Worm (Caenorhabditis elegans): ENCODE results near the gene cki-1.

cki-1 gene

ce11 chrII:7851480-7851879 lies 40.4 kb downstream of the cki-1 start:
- peak; percentile 62 for TF ChIP-seq pha-4 (tag; optimal IDR thresholded peaks at IDR 0.05)
- peak; percentile 75 for TF ChIP-seq egl-5 (tag; optimal IDR thresholded peaks at IDR 0.05)
- TF ChIP-seq elt-1 (tag; optimal IDR thresholded peaks at IDR 0.05), result no peak
- TF ChIP-seq elt-2 (tag; optimal IDR thresholded peaks at IDR 0.05), result peak; percentile 50
- no peak for TF ChIP-seq nhr-43 (tag; optimal IDR thresholded peaks at IDR 0.05; ENCODE audit: poor library complexity, severe bottlenecking)

DNA sequence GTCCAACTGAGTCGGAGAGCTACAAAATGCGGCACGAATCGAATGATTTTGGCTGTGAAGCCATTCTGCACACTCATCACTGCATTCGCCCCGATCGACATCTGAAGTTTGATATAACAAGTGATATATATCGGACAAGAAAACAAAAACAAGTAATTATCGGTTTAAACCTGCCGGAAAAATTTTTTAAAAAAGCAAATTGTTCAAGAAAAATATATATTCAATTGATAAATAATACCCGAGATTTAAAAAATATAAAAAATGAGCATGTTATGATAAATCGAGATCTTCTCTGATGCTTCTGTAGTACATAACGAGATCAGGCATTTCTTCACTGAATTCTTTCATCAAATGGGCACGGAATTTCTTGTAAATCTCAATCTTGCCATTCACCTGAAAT lies 42.6 kb downstream of the cki-1 start, which contains the start of gene T09A5.5:
Gene T09A5.5 (minus strand): TSS at position 101 of the 400 bp plus-strand sequence.
- TF ChIP-seq nhr-11 (tag; optimal IDR thresholded peaks at IDR 0.05), result no peak
- TF ChIP-seq nhr-23 (tag; optimal IDR thresholded peaks at IDR 0.05), result no peak
- TF ChIP-seq nhr-28 (tag; optimal IDR thresholded peaks at IDR 0.05), result no peak
- TF ChIP-seq nhr-77 (tag; optimal IDR thresholded peaks at IDR 0.05), result no peak
- TF ChIP-seq snpc-4 (tag; optimal IDR thresholded peaks at IDR 0.05), result no peak
- TF ChIP-seq mdl-1 (tag; optimal IDR thresholded peaks at IDR 0.05), result no peak
- no peak for TF ChIP-seq nhr-67 (tag; optimal IDR thresholded peaks at IDR 0.05)
- no peak for TF ChIP-seq nfya-1 (tag; optimal IDR thresholded peaks at IDR 0.05; ENCODE audit: insufficient read depth)

DNA sequence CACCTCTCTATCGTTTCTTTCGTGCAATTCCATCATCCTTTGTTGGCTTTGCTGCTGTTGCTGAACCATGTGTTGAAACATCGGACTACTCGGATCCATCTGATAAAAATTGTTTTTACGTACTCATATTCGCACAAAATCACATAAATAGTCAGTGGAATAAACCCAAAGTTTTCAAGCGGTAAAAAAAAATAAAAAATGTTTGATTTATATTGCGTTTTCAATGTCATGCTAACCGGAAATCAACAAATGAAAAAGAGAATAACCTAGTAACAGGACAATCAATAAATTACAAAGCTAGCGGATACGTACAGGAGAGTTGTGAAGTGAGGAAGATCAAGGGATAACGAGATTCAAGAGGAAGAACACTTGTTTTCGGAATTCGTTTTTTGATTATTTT lies 43.9 kb downstream of the cki-1 start, which contains the start of gene mdt-10:
Gene mdt-10 (minus strand): TSS at position 101 of the 400 bp plus-strand sequence.
- no peak for TF ChIP-seq ceh-82 (tag; optimal IDR thresholded peaks at IDR 0.05)
- no peak for TF ChIP-seq nhr-12 (tag; optimal IDR thresholded peaks at IDR 0.05)
- no peak for TF ChIP-seq mdl-1 (tag; optimal IDR thresholded peaks at IDR 0.05)
- TF ChIP-seq unc-62 (GFP tag; optimal IDR thresholded peaks at IDR 0.05), result no peak
- no peak for TF ChIP-seq lsy-12 (tag; optimal IDR thresholded peaks at IDR 0.05)
- TF ChIP-seq eor-1 (tag; optimal IDR thresholded peaks at IDR 0.05), result no peak

DNA sequence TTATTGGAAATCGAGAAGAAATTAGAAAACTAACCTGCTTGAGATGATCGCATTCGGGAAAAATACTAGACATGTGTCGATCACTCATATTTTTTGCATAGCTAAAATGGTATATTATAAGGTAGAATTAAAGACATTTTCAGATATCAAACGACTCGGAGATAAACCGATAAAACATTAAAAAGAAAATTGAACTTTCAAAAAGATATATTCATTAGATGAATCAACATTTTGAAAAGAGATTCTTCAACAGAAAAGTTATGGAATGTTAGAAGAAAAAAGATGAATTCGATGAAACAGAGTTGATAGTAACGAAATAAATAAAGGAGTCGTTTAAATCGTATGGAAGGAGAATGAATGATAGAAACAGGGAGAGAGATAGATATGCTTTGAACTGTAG lies 44.6 kb downstream of the cki-1 start, which contains the start of gene mdmh-35:
Gene mdmh-35 (minus strand): TSS at position 101 of the 400 bp plus-strand sequence.
- TF ChIP-seq pha-4 (tag; optimal IDR thresholded peaks at IDR 0.05) (no peak), lsy-12 (tag; optimal IDR thresholded peaks at IDR 0.05) (no peak), fos-1 (tag; optimal IDR thresholded peaks at IDR 0.05) (no peak), ztf-11 (tag; optimal IDR thresholded peaks at IDR 0.05) (no peak), egl-5 (tag; optimal IDR thresholded peaks at IDR 0.05) (no peak), pqm-1 (tag; optimal IDR thresholded peaks at IDR 0.05) (no peak), lin-39 (tag; optimal IDR thresholded peaks at IDR 0.05) (no peak), zag-1 (tag; optimal IDR thresholded peaks at IDR 0.05) (no peak), tbx-2 (tag; optimal IDR thresholded peaks at IDR 0.05) (no peak), nhr-25 (tag; optimal IDR thresholded peaks at IDR 0.05) (no peak), ama-1 (optimal IDR thresholded peaks at IDR 0.05) (no peak), mdl-1 (tag; optimal IDR thresholded peaks at IDR 0.05) (no peak), ceh-9 (tag; optimal IDR thresholded peaks at IDR 0.05) (no peak), elt-2 (tag; optimal IDR thresholded peaks at IDR 0.05) (no peak), nhr-28 (tag; optimal IDR thresholded peaks at IDR 0.05) (no peak), nhr-43 (tag; optimal IDR thresholded peaks at IDR 0.05; ENCODE audit: poor library complexity, severe bottlenecking) (no peak), nhr-76 (tag; optimal IDR thresholded peaks at IDR 0.05) (no peak)

- peak; percentile 2 for TF ChIP-seq nhr-25 (tag; optimal IDR thresholded peaks at IDR 0.05)
- TF ChIP-seq lin-15B (tag; optimal IDR thresholded peaks at IDR 0.05), result peak; percentile 48
- no peak for TF ChIP-seq fkh-2 (tag; optimal IDR thresholded peaks at IDR 0.05)
- TF ChIP-seq pha-4 (tag; optimal IDR thresholded peaks at IDR 0.05), result peak; percentile 61
- TF ChIP-seq ceh-9 (tag; optimal IDR thresholded peaks at IDR 0.05), result no peak
- peak; percentile 22 for TF ChIP-seq elt-2 (tag; optimal IDR thresholded peaks at IDR 0.05)
- peak; percentile 64 for TF ChIP-seq nfya-1 (tag; optimal IDR thresholded peaks at IDR 0.05; ENCODE audit: insufficient read depth)
- TF ChIP-seq snpc-4 (tag; optimal IDR thresholded peaks at IDR 0.05), result no peak
Observed at ce11 chrII:7857485-7858010, 46.5 kb downstream of the cki-1 start, which contains the start of the genes cec-3 and T09A5.15. Gene cec-3 (minus strand): TSS chrII:7857600. Gene T09A5.15 (plus strand): TSS chrII:7857960.

- TF ChIP-seq nhr-23 (tag; optimal IDR thresholded peaks at IDR 0.05) (no peak), hmg-11 (tag; optimal IDR thresholded peaks at IDR 0.05) (no peak), egl-5 (tag; optimal IDR thresholded peaks at IDR 0.05) (no peak), zag-1 (tag; optimal IDR thresholded peaks at IDR 0.05) (no peak)
Observed at ce11 chrII:7858101-7858500, 47.1 kb downstream of the cki-1 start, which contains the start of gene sds-22. Gene sds-22 (plus strand): TSS chrII:7858401.

Measured in whole organism, L3 larva.